Worm (Caenorhabditis elegans) whole organism, late embryonic: Measurements from ENCODE around the gene F33H1.4.

Experiments
- C08G9.2 ChIP-seq: sonication (generic microtip); optimal IDR thresholded peaks from 2 replicates; lab custom pipeline; 2016; ENCODE audit warnings: mild to moderate bottlenecking, missing genetic modification characterization, moderate library complexity, missing compliant biosample characterization
- C38D4.7 ChIP-seq: fragments of 200-800 bp; sonication (Bioruptor generic); optimal IDR thresholded peaks from 2 replicates; lab custom pipeline; 2018; ENCODE audit warnings: mild to moderate bottlenecking, missing genetic modification characterization, moderate library complexity, missing compliant biosample characterization
- K02D7.2 ChIP-seq: sonication (generic microtip); optimal IDR thresholded peaks from 2 replicates; lab custom pipeline; 2017; ENCODE audit warnings: mild to moderate bottlenecking, missing genetic modification characterization, missing compliant biosample characterization
- K09A11.1 ChIP-seq: sonication (generic microtip); optimal IDR thresholded peaks from 2 replicates; lab custom pipeline; 2017; ENCODE audit warnings: antibody characterized with exemption, mild to moderate bottlenecking, missing genetic modification characterization, missing compliant biosample characterization; ENCODE audit not compliant: insufficient read depth
- T23F11.4 ChIP-seq: fragments of 200-800 bp; sonication (Bioruptor generic); optimal IDR thresholded peaks from 2 replicates; lab custom pipeline; 2018; ENCODE audit warnings: mild to moderate bottlenecking, missing genetic modification characterization, missing compliant biosample characterization
- Y22D7AL.16 ChIP-seq: sonication (generic microtip); optimal IDR thresholded peaks from 2 replicates; lab custom pipeline; 2016; ENCODE audit warnings: missing genetic modification characterization, missing compliant biosample characterization
- ceh-24 ChIP-seq: sonication (generic microtip); optimal IDR thresholded peaks from 2 replicates; lab custom pipeline; 2016; ENCODE audit warnings: mild to moderate bottlenecking, missing genetic modification characterization, missing compliant biosample characterization
- ceh-30 ChIP-seq: fragments of 150-350 bp; optimal IDR thresholded peaks from 2 replicates; lab custom pipeline; 2014; ENCODE audit warnings: missing biosample characterization, missing genetic modification characterization
- ceh-31 ChIP-seq: sonication (generic microtip); optimal IDR thresholded peaks from 2 replicates; lab custom pipeline; 2016; ENCODE audit warnings: missing genetic modification characterization, missing compliant biosample characterization
- ceh-6 ChIP-seq: fragments of 200-800 bp; sonication (Bioruptor generic); optimal IDR thresholded peaks from 2 replicates; lab custom pipeline; 2018; ENCODE audit warnings: mild to moderate bottlenecking, missing genetic modification characterization, missing compliant biosample characterization
- ceh-9 ChIP-seq: sonication (generic microtip); optimal IDR thresholded peaks from 2 replicates; lab custom pipeline; 2016; ENCODE audit warnings: mild to moderate bottlenecking, missing genetic modification characterization, inconsistent platforms, missing compliant biosample characterization
- che-1 ChIP-seq: sonication (generic microtip); optimal IDR thresholded peaks from 2 replicates; lab custom pipeline; 2016; ENCODE audit warnings: mild to moderate bottlenecking, missing genetic modification characterization, missing compliant biosample characterization
- dve-1 ChIP-seq: sonication (generic microtip); optimal IDR thresholded peaks from 2 replicates; lab custom pipeline; 2017; ENCODE audit warnings: antibody characterized with exemption, mild to moderate bottlenecking, missing genetic modification characterization, missing compliant biosample characterization
- elt-2 ChIP-seq: sonication (generic microtip); optimal IDR thresholded peaks from 2 replicates; lab custom pipeline; 2016; ENCODE audit warnings: missing genetic modification reagents, missing genetic modification characterization, missing compliant biosample characterization
- ets-4 ChIP-seq: sonication (generic microtip); optimal IDR thresholded peaks from 2 replicates; lab custom pipeline; 2016; ENCODE audit warnings: missing genetic modification characterization, missing compliant biosample characterization
- fax-1 ChIP-seq: sonication (generic microtip); optimal IDR thresholded peaks from 2 replicates; lab custom pipeline; 2016; ENCODE audit warnings: missing genotype, missing genetic modification characterization, missing compliant biosample characterization
- gmeb-2 ChIP-seq: sonication (generic microtip); optimal IDR thresholded peaks from 2 replicates; lab custom pipeline; 2016; ENCODE audit warnings: missing genetic modification characterization, inconsistent platforms, missing compliant biosample characterization
- hlh-13 ChIP-seq: fragments of 200-800 bp; sonication (Bioruptor generic); optimal IDR thresholded peaks from 2 replicates; lab custom pipeline; 2018; ENCODE audit warnings: mild to moderate bottlenecking, missing genetic modification characterization, missing compliant biosample characterization
- hlh-30 ChIP-seq: sonication (generic microtip); optimal IDR thresholded peaks from 2 replicates; lab custom pipeline; 2017; ENCODE audit warnings: antibody characterized with exemption, missing genetic modification characterization, missing compliant biosample characterization; ENCODE audit not compliant: insufficient read depth
- madf-2 ChIP-seq: sonication (generic microtip); optimal IDR thresholded peaks from 2 replicates; lab custom pipeline; 2017; ENCODE audit warnings: missing genetic modification characterization, missing compliant biosample characterization
- nfya-1 ChIP-seq: sonication (generic microtip); optimal IDR thresholded peaks from 2 replicates; lab custom pipeline; 2017; ENCODE audit warnings: missing genetic modification characterization, mild to moderate bottlenecking, missing compliant biosample characterization, antibody characterized with exemption, moderate library complexity
- nhr-232 ChIP-seq: sonication (generic microtip); optimal IDR thresholded peaks from 2 replicates; lab custom pipeline; 2016; ENCODE audit warnings: missing genetic modification characterization, missing compliant biosample characterization
- odd-2 ChIP-seq: sonication (generic microtip); optimal IDR thresholded peaks from 2 replicates; lab custom pipeline; 2017; ENCODE audit warnings: antibody characterized with exemption, mild to moderate bottlenecking, missing genetic modification characterization, missing compliant biosample characterization
- pat-9 ChIP-seq: fragments of 200-800 bp; sonication (Bioruptor generic); optimal IDR thresholded peaks from 2 replicates; lab custom pipeline; 2018; ENCODE audit warnings: mild to moderate bottlenecking, missing genetic modification characterization, moderate library complexity, missing compliant biosample characterization
- pax-1 ChIP-seq: fragments of 150-350 bp; optimal IDR thresholded peaks from 2 replicates; lab custom pipeline; 2014; ENCODE audit warnings: missing biosample characterization, missing genetic modification characterization
- pros-1 ChIP-seq: fragments of 150-350 bp; optimal IDR thresholded peaks from 2 replicates; lab custom pipeline; 2014; ENCODE audit warnings: missing biosample characterization, missing genetic modification reagents, missing genetic modification characterization
- rnt-1 ChIP-seq: sonication (generic microtip); optimal IDR thresholded peaks from 2 replicates; lab custom pipeline; 2016; ENCODE audit warnings: missing genetic modification characterization, missing compliant biosample characterization
- sox-2 ChIP-seq: fragments of 200-800 bp; sonication (Bioruptor generic); IDR thresholded peaks from 2 replicates; pipeline ENCODE4 v1.3.6; 2022; ENCODE audit warnings: missing genetic modification reagents, missing genetic modification characterization, missing compliant biosample characterization
- tbx-2 ChIP-seq: sonication (generic microtip); optimal IDR thresholded peaks from 2 replicates; lab custom pipeline; 2016; ENCODE audit warnings: missing genetic modification characterization, missing compliant biosample characterization
- ttx-3 ChIP-seq: sonication (generic microtip); optimal IDR thresholded peaks from 2 replicates; lab custom pipeline; 2016; ENCODE audit warnings: missing genetic modification reagents, missing genetic modification characterization, missing compliant biosample characterization
- unc-42 ChIP-seq: sonication (generic microtip); optimal IDR thresholded peaks from 2 replicates; lab custom pipeline; 2016; ENCODE audit warnings: missing genotype, missing genetic modification characterization, missing compliant biosample characterization

Gene F33H1.4

DNA sequence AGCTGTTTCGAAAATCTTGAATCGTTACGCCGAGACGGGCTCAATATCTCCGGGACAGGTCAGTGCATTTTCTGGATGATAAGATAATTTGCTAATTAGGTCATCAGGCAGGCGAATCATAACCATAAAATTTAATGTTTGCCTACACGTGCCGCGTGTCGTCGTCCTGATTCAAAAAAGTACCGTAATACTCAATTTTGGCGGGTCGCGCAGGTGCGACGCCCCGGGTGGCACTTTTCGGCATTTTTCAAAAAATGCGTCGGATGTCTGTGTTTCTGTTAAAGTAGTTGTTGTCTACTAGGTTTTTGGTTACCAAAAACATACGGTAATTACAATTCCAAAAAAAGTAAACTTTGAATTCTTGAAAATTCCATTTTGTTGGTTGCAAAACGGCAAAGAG lies 26.9 kb upstream of the F33H1.4 start:
- TF ChIP-seq dve-1 (tag; lab: Kevin White, UChicago), result no peak
- no peak for TF ChIP-seq ceh-30 (tag; lab: Kevin White, UChicago)
- no peak for TF ChIP-seq ets-4
- TF ChIP-seq pros-1 (tag; lab: Kevin White, UChicago), result no peak
- no peak for TF ChIP-seq unc-42 (tag; lab: Kevin White, UChicago)
- no peak for TF ChIP-seq gmeb-2 (tag; lab: Kevin White, UChicago)
- no peak for TF ChIP-seq rnt-1 (tag; lab: Kevin White, UChicago)
- TF ChIP-seq C08G9.2 (tag; lab: Kevin White, UChicago), result no peak
- no peak for TF ChIP-seq elt-2
- no peak for TF ChIP-seq che-1 (tag; lab: Kevin White, UChicago)
- TF ChIP-seq hlh-13 (GFP tag; lab: Kevin White, UChicago), result no peak
- TF ChIP-seq nhr-232 (tag; lab: Kevin White, UChicago), result no peak
- no peak for TF ChIP-seq madf-2
- TF ChIP-seq K09A11.1 (tag; lab: Kevin White, UChicago), result no peak
- TF ChIP-seq K02D7.2 (tag; lab: Kevin White, UChicago), result no peak
- TF ChIP-seq Y22D7AL.16, result no peak
- no peak for TF ChIP-seq tbx-2 (tag; lab: Kevin White, UChicago)
- no peak for TF ChIP-seq ceh-24 (tag; lab: Kevin White, UChicago)

DNA sequence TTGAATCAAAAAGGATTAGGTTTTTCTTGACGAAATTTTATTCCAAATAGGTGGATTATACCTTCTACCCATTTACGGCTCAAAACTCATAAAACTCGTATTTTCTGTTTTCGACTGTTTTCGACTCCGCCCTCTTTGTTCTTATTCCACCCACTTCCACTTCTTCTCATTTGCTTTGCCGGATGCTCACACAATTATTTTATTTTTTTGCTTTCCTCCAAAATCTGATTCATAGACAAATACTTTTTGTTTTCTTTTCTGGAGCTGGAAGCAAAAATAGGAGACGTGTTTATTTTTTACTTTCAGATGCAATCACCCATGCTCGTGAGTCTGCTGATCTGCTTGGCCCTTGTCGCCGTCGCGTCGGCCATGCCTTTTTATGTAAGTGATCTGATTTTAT lies 19.3 kb upstream of the F33H1.4 start, which contains the start of gene nlp-63:
Gene nlp-63, plus strand, starts transcription at position 301 of the 400 bp plus-strand sequence.
- TF ChIP-seq pros-1 (tag; lab: Kevin White, UChicago), result no peak

DNA sequence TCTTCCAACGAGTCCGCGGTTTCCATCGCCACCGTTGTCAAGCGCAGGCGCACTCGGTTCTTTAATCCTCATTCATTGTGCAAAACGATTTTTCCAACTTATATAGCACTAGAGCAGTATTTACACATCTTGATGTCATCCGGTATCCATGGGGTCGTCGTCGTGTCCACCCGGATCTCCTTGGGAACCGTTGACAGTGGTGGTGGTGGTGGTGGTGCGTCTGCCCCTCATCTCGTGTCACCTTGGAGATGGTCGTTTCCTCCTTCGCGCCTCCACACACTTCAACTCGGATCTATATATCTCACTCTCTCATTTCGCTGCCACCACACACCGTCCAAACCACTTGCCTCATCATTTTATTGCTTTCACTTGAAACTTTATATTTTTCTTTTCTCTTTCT lies 11.7 kb upstream of the F33H1.4 start:
- peak; percentile 38 for TF ChIP-seq T23F11.4
- TF ChIP-seq ceh-6, result no peak
- no peak for TF ChIP-seq ceh-9 (tag; lab: Kevin White, UChicago)

DNA sequence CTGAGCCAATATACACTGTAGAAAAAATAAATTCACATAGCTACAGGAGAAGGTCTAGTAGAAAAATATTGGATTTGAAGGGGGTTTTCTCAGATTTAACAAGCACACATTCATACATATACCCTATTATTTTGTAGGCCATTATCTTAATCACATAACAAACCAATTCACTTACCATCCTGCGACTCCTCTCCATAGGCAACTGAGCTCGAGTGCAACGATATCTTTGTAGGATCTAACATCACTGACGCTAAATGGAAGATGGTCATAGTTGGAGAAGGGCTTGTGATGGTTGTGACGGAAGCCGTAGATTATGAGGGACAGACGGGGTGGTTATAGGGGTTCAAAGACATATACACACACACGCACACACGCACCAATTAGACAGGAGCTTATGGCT lies 10.3 kb upstream of the F33H1.4 start:
- TF ChIP-seq odd-2 (tag; lab: Kevin White, UChicago) (no peak), nfya-1 (tag; lab: Kevin White, UChicago) (no peak), fax-1 (tag; lab: Kevin White, UChicago) (no peak)

DNA sequence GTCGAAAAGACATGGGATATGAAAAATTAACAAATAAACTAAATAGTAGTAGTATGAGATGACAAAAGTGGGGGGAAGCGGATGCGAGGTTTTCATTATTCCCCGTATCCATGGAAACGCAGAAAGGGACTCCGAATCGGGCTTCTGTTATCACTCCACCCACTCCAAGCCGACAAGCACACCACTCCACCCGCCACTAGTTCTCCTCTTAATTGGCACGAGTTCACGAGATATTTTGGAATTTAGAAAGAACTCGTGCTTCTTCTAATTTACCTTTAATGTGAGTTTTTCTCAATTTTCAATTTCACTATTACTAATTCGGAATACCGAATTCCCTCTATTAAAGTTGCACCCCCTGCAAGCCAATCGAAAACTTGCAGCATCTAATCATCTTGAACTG lies 8.1 kb upstream of the F33H1.4 start:
- TF ChIP-seq pat-9 (tag; lab: Kevin White, UChicago) (no peak), ceh-30 (tag; lab: Kevin White, UChicago) (no peak), ttx-3 (tag; lab: Kevin White, UChicago) (no peak), ceh-31 (tag; lab: Kevin White, UChicago) (no peak), C08G9.2 (tag; lab: Kevin White, UChicago) (no peak), C38D4.7 (GFP tag; lab: Kevin White, UChicago) (no peak)

DNA sequence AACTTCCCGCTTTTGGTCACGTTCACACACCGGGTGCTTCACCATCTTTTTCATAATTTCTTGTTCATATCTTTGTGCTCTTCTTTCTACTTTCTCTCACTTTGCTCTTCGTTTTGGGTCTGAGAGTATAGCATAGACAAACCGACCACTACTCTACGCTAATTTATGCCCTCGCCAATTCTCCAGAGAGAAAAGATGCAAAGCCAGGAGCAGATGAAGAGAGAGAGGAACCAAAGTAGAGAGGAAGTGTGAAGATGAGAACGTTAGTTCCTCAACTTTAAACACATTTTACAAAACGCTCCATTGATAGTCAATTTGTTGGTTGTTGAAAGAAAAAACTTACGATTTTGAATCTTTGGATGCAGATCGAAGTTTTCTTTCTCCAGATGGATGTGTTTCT lies 6.7 kb upstream of the F33H1.4 start:
- no peak for TF ChIP-seq sox-2 (GFP tag; lab: Robert Waterston, UW)
- no peak for TF ChIP-seq hlh-30 (tag; lab: Kevin White, UChicago)
- TF ChIP-seq pax-1 (tag; lab: Kevin White, UChicago), result no peak
- no peak for TF ChIP-seq ets-4
